Worm (Caenorhabditis elegans) whole organism, L3 larva: Measurements from ENCODE around the gene B0222.5.

Experiments
- ZK546.5 ChIP-seq: sonication (generic microtip); optimal IDR thresholded peaks from 2 replicates; lab custom pipeline; 2017; ENCODE audit warnings: missing biosample characterization, missing genetic modification characterization
- aly-2 ChIP-seq: fragments of 150-350 bp; optimal IDR thresholded peaks from 2 replicates; lab custom pipeline; 2014; ENCODE audit warnings: missing biosample characterization, missing genetic modification characterization
- ceh-28 ChIP-seq: fragments of 150-350 bp; optimal IDR thresholded peaks from 2 replicates; lab custom pipeline; 2014; ENCODE audit warnings: missing biosample characterization, missing genetic modification reagents, missing genetic modification characterization
- ceh-82 ChIP-seq: fragments of 150-350 bp; optimal IDR thresholded peaks from 2 replicates; lab custom pipeline; 2014; ENCODE audit warnings: missing biosample characterization, missing genetic modification characterization
- daf-12 ChIP-seq: fragments of 150-350 bp; optimal IDR thresholded peaks from 2 replicates; lab custom pipeline; 2014; ENCODE audit warnings: missing biosample characterization, missing genetic modification reagents, missing genetic modification characterization
- egl-27 ChIP-seq: sonication (generic microtip); optimal IDR thresholded peaks from 4 replicates; lab custom pipeline; 2017; ENCODE audit warnings: missing biosample characterization, missing genetic modification reagents, missing genetic modification characterization
- egl-5 ChIP-seq: fragments of 150-350 bp; optimal IDR thresholded peaks from 2 replicates; lab custom pipeline; 2017; ENCODE audit warnings: missing biosample characterization, missing genetic modification reagents, missing genetic modification characterization, inconsistent platforms
- elt-1 ChIP-seq: fragments of 150-350 bp; optimal IDR thresholded peaks from 2 replicates; lab custom pipeline; 2014; ENCODE audit warnings: missing biosample characterization, missing genetic modification characterization
- elt-2 ChIP-seq: sonication (generic microtip); optimal IDR thresholded peaks from 2 replicates; lab custom pipeline; 2016; ENCODE audit warnings: missing genetic modification reagents, mild to moderate bottlenecking, missing genetic modification characterization, missing compliant biosample characterization
- elt-3 ChIP-seq, 3 experiments: fragments of 150-350 bp in 1 of 3; sonication (generic microtip) in 2 of 3; optimal IDR thresholded peaks; 2 replicates in 2 of 3; 4 replicates in 1 of 3; lab custom pipeline; 2014 to 2017; ENCODE audit warnings: missing biosample characterization in 3 of 3, missing genetic modification characterization in 3 of 3
- eor-1 ChIP-seq, 2 experiments: fragments of 150-350 bp; optimal IDR thresholded peaks; 2 replicates each; lab custom pipeline; 2014 to 2018; ENCODE audit warnings: missing biosample characterization in 2 of 2, missing genetic modification characterization in 2 of 2
- fkh-10 ChIP-seq: sonication (generic microtip); optimal IDR thresholded peaks from 2 replicates; lab custom pipeline; 2017; ENCODE audit warnings: missing biosample characterization, missing genetic modification reagents, missing genetic modification characterization
- fos-1 ChIP-seq: fragments of 150-350 bp; optimal IDR thresholded peaks from 2 replicates; lab custom pipeline; 2014; ENCODE audit warnings: missing biosample characterization, missing genetic modification characterization
- hmg-11 ChIP-seq: sonication (generic microtip); optimal IDR thresholded peaks from 2 replicates; lab custom pipeline; 2016; ENCODE audit warnings: missing genetic modification characterization, missing compliant biosample characterization
- lin-15B ChIP-seq: fragments of 150-350 bp; optimal IDR thresholded peaks from 2 replicates; lab custom pipeline; 2014; ENCODE audit warnings: missing biosample characterization, missing genetic modification characterization
- lsy-12 ChIP-seq: sonication (generic microtip); optimal IDR thresholded peaks from 2 replicates; lab custom pipeline; 2016; ENCODE audit warnings: mild to moderate bottlenecking, missing genetic modification characterization, missing compliant biosample characterization
- mdl-1 ChIP-seq: fragments of 150-350 bp; optimal IDR thresholded peaks from 2 replicates; lab custom pipeline; 2014; ENCODE audit warnings: missing biosample characterization, missing genetic modification characterization
- nfya-1 ChIP-seq: sonication (generic microtip); optimal IDR thresholded peaks from 2 replicates; lab custom pipeline; 2017; ENCODE audit warnings: missing genetic modification characterization, mild to moderate bottlenecking, missing compliant biosample characterization, antibody characterized with exemption, moderate library complexity; ENCODE audit not compliant: insufficient read depth
- nhr-11 ChIP-seq: fragments of 150-350 bp; optimal IDR thresholded peaks from 2 replicates; lab custom pipeline; 2014; ENCODE audit warnings: missing biosample characterization, missing genetic modification characterization
- nhr-23 ChIP-seq: fragments of 150-350 bp; optimal IDR thresholded peaks from 2 replicates; lab custom pipeline; 2014; ENCODE audit warnings: missing biosample characterization, missing genetic modification reagents, missing genetic modification characterization
- nhr-237 ChIP-seq: fragments of 150-350 bp; optimal IDR thresholded peaks from 2 replicates; lab custom pipeline; 2014; ENCODE audit warnings: missing biosample characterization, missing genetic modification characterization
- nhr-25 ChIP-seq: sonication (generic microtip); optimal IDR thresholded peaks from 2 replicates; lab custom pipeline; 2017; ENCODE audit warnings: missing biosample characterization, missing genetic modification characterization
- nhr-43 ChIP-seq: sonication (generic microtip); optimal IDR thresholded peaks from 2 replicates; lab custom pipeline; 2016; ENCODE audit warnings: mild to moderate bottlenecking, missing genetic modification characterization, missing compliant biosample characterization; ENCODE audit not compliant: poor library complexity, severe bottlenecking
- pha-4 ChIP-seq: fragments of 150-350 bp; optimal IDR thresholded peaks from 2 replicates; lab custom pipeline; 2014; ENCODE audit warnings: missing biosample characterization, missing genetic modification reagents, missing genetic modification characterization
- pqm-1 ChIP-seq: fragments of 150-350 bp; optimal IDR thresholded peaks from 2 replicates; lab custom pipeline; 2017; ENCODE audit warnings: missing biosample characterization, missing genetic modification characterization, inconsistent platforms
- skn-1 ChIP-seq: fragments of 150-350 bp; optimal IDR thresholded peaks from 2 replicates; lab custom pipeline; 2014; ENCODE audit warnings: missing biosample characterization, missing genetic modification characterization
- snpc-4 ChIP-seq: fragments of 150-350 bp; optimal IDR thresholded peaks from 2 replicates; lab custom pipeline; 2014; ENCODE audit warnings: missing biosample characterization, missing genetic modification characterization
- unc-39 ChIP-seq: sonication (generic microtip); optimal IDR thresholded peaks from 4 replicates; lab custom pipeline; 2017; ENCODE audit warnings: missing biosample characterization, missing genetic modification characterization
- unc-62 ChIP-seq: fragments of 150-350 bp; sonication (generic microtip); optimal IDR thresholded peaks from 4 replicates; lab custom pipeline; 2014; ENCODE audit warnings: missing biosample characterization, missing genetic modification reagents, missing genetic modification characterization
- ztf-4 ChIP-seq: fragments of 150-350 bp; optimal IDR thresholded peaks from 2 replicates; lab custom pipeline; 2014; ENCODE audit warnings: missing biosample characterization, missing genetic modification characterization

The B0222.5 gene

DNA sequence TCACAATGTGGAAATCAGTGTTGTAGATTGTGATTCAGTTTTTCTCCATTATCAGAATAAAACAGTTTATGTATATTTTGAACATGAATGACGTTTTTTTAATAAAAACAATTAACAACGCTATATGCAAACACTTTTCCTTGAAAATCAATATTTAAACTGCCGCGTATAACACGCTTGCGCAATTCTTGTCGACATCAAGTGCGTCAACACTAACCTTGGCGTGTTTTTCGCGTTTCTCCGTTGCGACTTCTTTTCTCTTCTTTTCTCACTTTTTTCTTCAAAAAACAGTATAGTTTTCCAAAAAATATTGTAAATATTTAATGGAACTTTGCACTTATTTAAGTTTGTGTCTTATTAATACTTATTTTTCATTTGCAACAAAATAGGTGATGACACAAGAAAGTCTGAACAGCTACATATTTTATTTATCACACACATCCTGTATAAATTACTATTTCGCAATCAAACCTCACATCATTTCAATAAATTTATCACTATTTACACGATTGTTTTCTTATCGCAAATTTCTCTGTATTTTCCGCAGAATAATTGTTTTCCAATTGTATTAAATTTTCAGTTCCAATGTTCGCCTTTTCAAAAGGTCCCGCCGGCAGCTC lies 20.7 kb upstream of the B0222.5 start, which contains the start of gene spas-1 (continued):
- TF ChIP-seq elt-2 (peak; percentile 71), lin-15B (tag; lab: Kevin White, UChicago) (peak; percentile 88), nhr-43 (peak; percentile 77), egl-5 (tag; lab: Kevin White, UChicago) (peak; percentile 67), eor-1 (tag; optimal IDR thresholded peaks at IDR 0.05; lab: Kevin White, UChicago) (no peak), hmg-11 (tag; lab: Kevin White, UChicago) (peak; percentile 71), ceh-28 (tag; lab: Kevin White, UChicago) (peak; percentile 82), pqm-1 (tag; lab: Kevin White, UChicago) (peak; percentile 73), egl-27 (peak; percentile 25), skn-1 (tag; lab: Kevin White, UChicago) (no peak)

DNA sequence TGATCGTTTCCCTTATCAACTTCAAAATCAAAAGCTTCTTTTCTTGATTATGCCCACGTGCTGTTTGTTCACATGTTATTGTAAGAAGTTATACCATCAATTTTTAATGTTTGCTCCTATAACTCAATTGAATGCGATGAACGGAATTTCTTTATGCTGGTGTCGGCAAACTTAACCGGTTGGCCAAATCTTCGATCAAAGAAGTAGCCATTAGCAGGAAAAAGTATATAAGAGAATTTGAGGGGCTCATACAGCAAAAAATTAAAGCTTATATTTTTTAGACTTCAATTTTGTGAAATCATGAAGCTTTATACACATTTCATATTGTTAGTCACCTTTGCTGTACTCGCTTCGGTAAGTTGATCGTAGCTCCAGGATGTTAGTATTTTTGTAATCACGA lies 19.1 kb upstream of the B0222.5 start, which contains the start of gene pqn-16:
Gene pqn-16 (plus strand): TSS at position 301 of the 400 bp plus-strand sequence.
- TF ChIP-seq eor-1 (tag; optimal IDR thresholded peaks at IDR 0.05; lab: Kevin White, UChicago) (no peak), unc-62 (no peak), lsy-12 (tag; lab: Kevin White, UChicago) (no peak), fkh-10 (GFP tag; lab: Kevin White, UChicago) (no peak), ZK546.5 (tag; lab: Kevin White, UChicago) (no peak), elt-3 (tag; optimal IDR thresholded peaks at IDR 0.05; lab: Kevin White, UChicago) (no peak), hmg-11 (tag; lab: Kevin White, UChicago) (no peak)
- TF ChIP-seq, all 47 proteins: peak for 0

ce11 chrV:9172989-9173388 lies 18.3 kb upstream of the B0222.5 start, which contains the start of gene gad-3:
Gene gad-3 (minus strand): TSS chrV:9173005.
- TF ChIP-seq aly-2: no peak
- peak; percentile 52 for TF ChIP-seq pqm-1 (tag; lab: Kevin White, UChicago)
- peak; percentile 63 for TF ChIP-seq elt-2
- peak; percentile 52 for TF ChIP-seq pha-4 (tag; lab: Kevin White, UChicago)
- TF ChIP-seq elt-1 (tag; lab: Kevin White, UChicago): no peak

DNA sequence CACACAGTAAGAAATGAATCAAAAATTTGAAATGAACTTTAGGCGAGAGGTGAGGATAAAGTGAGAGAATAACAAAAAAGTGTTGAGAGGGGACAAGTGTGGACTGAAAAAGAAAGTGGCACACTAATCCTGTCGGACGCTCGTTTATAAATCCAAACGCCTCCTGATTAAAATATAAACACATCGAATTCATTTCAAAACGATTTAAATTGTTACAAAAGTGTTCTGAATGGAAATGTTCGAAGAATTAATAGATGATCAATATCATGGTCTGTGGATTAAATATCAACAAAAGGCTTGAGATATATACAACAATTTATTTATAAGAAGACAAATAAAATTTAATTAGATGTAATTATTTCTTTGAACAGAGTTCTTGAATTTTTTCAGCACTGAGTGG lies 13.4 kb upstream of the B0222.5 start, which contains the start of gene B0222.11:
Gene B0222.11 (minus strand): TSS at position 101 of the 400 bp plus-strand sequence.
- TF ChIP-seq ztf-4 (tag; lab: Kevin White, UChicago) (no peak), nhr-43 (no peak), snpc-4 (tag; lab: Kevin White, UChicago) (no peak), ceh-82 (tag; lab: Kevin White, UChicago) (no peak), nhr-11 (tag; lab: Kevin White, UChicago) (no peak)
- TF ChIP-seq, all 47 proteins: peak for 0

ce11 chrV:9166306-9166705 lies 11.6 kb upstream of the B0222.5 start:
- TF ChIP-seq mdl-1 (tag; lab: Kevin White, UChicago) (no peak), elt-2 (no peak), nhr-237 (tag; lab: Kevin White, UChicago) (no peak), nhr-23 (tag; lab: Kevin White, UChicago) (peak; percentile 23), nhr-11 (tag; lab: Kevin White, UChicago) (no peak), daf-12 (tag; lab: Kevin White, UChicago) (no peak), nhr-25 (tag; lab: Kevin White, UChicago) (peak; percentile 76), ztf-4 (tag; lab: Kevin White, UChicago) (no peak), ceh-28 (tag; lab: Kevin White, UChicago) (no peak), skn-1 (tag; lab: Kevin White, UChicago) (no peak), elt-3 (tag; optimal IDR thresholded peaks at IDR 0.05; lab: Kevin White, UChicago) (no peak), elt-1 (tag; lab: Kevin White, UChicago) (peak; percentile 73), fos-1 (tag; lab: Kevin White, UChicago) (no peak), eor-1 (tag; optimal IDR thresholded peaks at IDR 0.05; lab: Kevin White, UChicago) (no peak), nfya-1 (no peak), snpc-4 (tag; lab: Kevin White, UChicago) (no peak), unc-39 (no peak)
- TF ChIP-seq, all 47 proteins: peak for 3
